Fruit fly (Drosophila melanogaster) whole organism, wandering third instar larva: ENCODE data around the gene Lst8.

ENCODE experiments used
- Abd-B ChIP-seq: fragments of >200 bp; optimal IDR thresholded peaks from 2 replicates; lab custom pipeline; 2017; ENCODE audit warnings: missing biosample characterization, missing genetic modification characterization
- CG9705 ChIP-seq: fragments of 200-800 bp; sonication (Bioruptor generic); optimal IDR thresholded peaks from 2 replicates; lab custom pipeline; 2018; ENCODE audit warnings: missing biosample characterization, mild to moderate bottlenecking, missing genetic modification characterization
- Dfd ChIP-seq: fragments of >200 bp; optimal IDR thresholded peaks from 2 replicates; lab custom pipeline; 2017; ENCODE audit warnings: missing biosample characterization, missing genetic modification characterization
- psq ChIP-seq: fragments of 200-800 bp; sonication (Bioruptor generic); optimal IDR thresholded peaks from 3 replicates; lab custom pipeline; 2017; ENCODE audit warnings: missing biosample characterization, mild to moderate bottlenecking, missing genetic modification characterization, moderate library complexity

DNA sequence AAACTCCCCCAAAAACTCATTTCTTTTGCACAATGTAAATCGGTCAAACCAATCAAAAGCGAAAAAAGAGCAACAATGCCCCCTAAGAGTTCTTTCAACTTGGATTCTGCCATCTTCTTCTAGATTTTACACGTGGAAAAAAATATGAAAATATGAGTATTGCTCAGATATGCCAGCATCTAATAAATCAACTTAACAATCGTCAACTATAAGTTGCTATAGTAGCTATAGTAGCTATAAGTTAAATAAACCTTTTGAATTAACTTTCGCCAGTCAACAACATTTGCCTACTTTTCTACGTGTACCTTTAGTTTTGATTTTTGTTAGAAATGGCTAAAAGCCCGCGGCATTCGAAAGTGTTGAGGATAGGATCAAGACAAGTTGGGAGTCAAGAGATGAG lies 47.5 kb upstream of the Lst8 start:
- TF ChIP-seq Abd-B (GFP tag; lab: Kevin White, UChicago) (no peak), CG9705 (GFP tag; lab: Kevin White, UChicago) (no peak), psq (no peak), Dfd (GFP tag; lab: Kevin White, UChicago) (no peak)
